Fruit fly (Drosophila melanogaster) whole organism, embryonic: Measurements from ENCODE around the gene yrt.

Experiments
- BEAF-32 ChIP-seq: fragments of 200-800 bp; sonication (Bioruptor generic); optimal IDR thresholded peaks from 3 replicates; lab custom pipeline; 2017; ENCODE audit warnings: missing biosample characterization, missing genetic modification characterization, mild to moderate bottlenecking, moderate library complexity, missing genetic modification reagents
- BtbVII ChIP-seq: fragments of 200-800 bp; sonication (Bioruptor generic); optimal IDR thresholded peaks from 3 replicates; lab custom pipeline; 2017; ENCODE audit warnings: missing biosample characterization, mild to moderate bottlenecking, missing genetic modification characterization
- Bteb2 ChIP-seq: fragments of 200-800 bp; sonication (Bioruptor generic); optimal IDR thresholded peaks from 2 replicates; lab custom pipeline; 2016; ENCODE audit warnings: missing biosample characterization, missing genetic modification characterization
- CG10366 ChIP-seq: fragments of 200-800 bp; sonication (Bioruptor generic); IDR thresholded peaks from 2 replicates; pipeline ENCODE4 v1.3.6; 2022; ENCODE audit warnings: missing biosample characterization, missing genetic modification characterization
- CG10959 ChIP-seq: fragments of 200-800 bp; sonication (Bioruptor generic); IDR thresholded peaks from 2 replicates; pipeline ENCODE4 v1.3.6; 2022; ENCODE audit warnings: missing biosample characterization, missing genetic modification characterization
- CG11093 ChIP-seq: fragments of 200-800 bp; sonication (Bioruptor generic); IDR thresholded peaks from 3 replicates; pipeline ENCODE4 v1.3.6; 2022; ENCODE audit warnings: missing biosample characterization, missing genetic modification characterization
- CG11695 ChIP-seq: fragments of 200-800 bp; sonication (Bioruptor generic); IDR thresholded peaks from 3 replicates; pipeline ENCODE4 v1.3.6; 2022; ENCODE audit warnings: missing biosample characterization, missing genetic modification characterization
- CG11723 ChIP-seq: fragments of 200-800 bp; sonication (Bioruptor generic); optimal IDR thresholded peaks from 2 replicates; lab custom pipeline; 2017; ENCODE audit warnings: missing biosample characterization, mild to moderate bottlenecking, missing genetic modification characterization
- CG17385 ChIP-seq: fragments of 200-800 bp; sonication (Bioruptor generic); optimal IDR thresholded peaks from 3 replicates; lab custom pipeline; 2018; ENCODE audit warnings: missing biosample characterization, mild to moderate bottlenecking, missing genetic modification characterization
- CG17802 ChIP-seq: fragments of 200-800 bp; sonication (Bioruptor generic); optimal IDR thresholded peaks from 2 replicates; lab custom pipeline; 2018; ENCODE audit warnings: missing biosample characterization, mild to moderate bottlenecking, missing genetic modification characterization, moderate library complexity
- CG2129 ChIP-seq: fragments of 200-800 bp; sonication (Bioruptor generic); IDR thresholded peaks from 2 replicates; pipeline ENCODE4 v1.3.6; 2022; ENCODE audit warnings: missing biosample characterization, missing genetic modification characterization; ENCODE audit not compliant: partially characterized antibody
- CG30403 ChIP-seq: fragments of 200-800 bp; sonication (Bioruptor generic); optimal IDR thresholded peaks from 3 replicates; lab custom pipeline; 2016; ENCODE audit warnings: missing biosample characterization, missing genetic modification characterization
- CG31441 ChIP-seq: fragments of 200-800 bp; sonication (Bioruptor generic); IDR thresholded peaks from 2 replicates; pipeline ENCODE4 v1.3.6; 2022; ENCODE audit warnings: missing biosample characterization, missing genetic modification characterization
- CG33557 ChIP-seq: fragments of 200-800 bp; sonication (Bioruptor generic); optimal IDR thresholded peaks from 2 replicates; lab custom pipeline; 2019; ENCODE audit warnings: missing biosample characterization, mild to moderate bottlenecking, missing genetic modification characterization, moderate library complexity
- CG34376 ChIP-seq: fragments of 200-800 bp; sonication (Bioruptor generic); optimal IDR thresholded peaks from 2 replicates; lab custom pipeline; 2018; ENCODE audit warnings: missing biosample characterization, mild to moderate bottlenecking, missing genetic modification characterization
- CG42726 ChIP-seq: fragments of 200-800 bp; sonication (Bioruptor generic); IDR thresholded peaks from 2 replicates; pipeline ENCODE4 v1.3.6; 2022; ENCODE audit warnings: missing biosample characterization, missing genetic modification characterization; ENCODE audit not compliant: partially characterized antibody
- CG4360 ChIP-seq: fragments of 200-800 bp; sonication (Bioruptor generic); IDR thresholded peaks from 2 replicates; pipeline ENCODE4 v1.3.6; 2022; ENCODE audit warnings: missing biosample characterization, missing genetic modification characterization
- CG4854 ChIP-seq: fragments of 200-800 bp; sonication (Bioruptor generic); optimal IDR thresholded peaks from 2 replicates; lab custom pipeline; 2016; ENCODE audit warnings: missing biosample characterization, missing genetic modification characterization, inconsistent platforms
- CG5953 ChIP-seq: fragments of 200-800 bp; sonication (Bioruptor generic); IDR thresholded peaks from 2 replicates; pipeline ENCODE4 v1.3.6; 2022; ENCODE audit warnings: missing biosample characterization, missing genetic modification characterization
- CG8089 ChIP-seq: fragments of 200-800 bp; sonication (Bioruptor generic); optimal IDR thresholded peaks from 3 replicates; lab custom pipeline; 2016; ENCODE audit warnings: missing biosample characterization, missing genetic modification characterization
- CG9609 ChIP-seq: fragments of 200-800 bp; sonication (Bioruptor generic); optimal IDR thresholded peaks from 3 replicates; lab custom pipeline; 2016; ENCODE audit warnings: missing biosample characterization, missing genetic modification characterization
- CTCF ChIP-seq: fragments of 200-800 bp; sonication (Bioruptor generic); optimal IDR thresholded peaks from 2 replicates; lab custom pipeline; 2017; ENCODE audit warnings: missing biosample characterization, mild to moderate bottlenecking, missing genetic modification characterization, moderate library complexity
- D ChIP-seq, 2 experiments: fragments of 200-800 bp in 1 of 2; fragments of >200 bp in 1 of 2; sonication (Bioruptor generic) in 1 of 2; optimal IDR thresholded peaks; 2 replicates in 1 of 2; 3 replicates in 1 of 2; lab custom pipeline; 2017; ENCODE audit warnings: mild to moderate bottlenecking in 1 of 2, missing biosample characterization in 1 of 2, missing genetic modification characterization in 1 of 2, missing genetic modification reagents in 1 of 2
- D19A ChIP-seq: fragments of 200-800 bp; optimal IDR thresholded peaks from 3 replicates; lab custom pipeline; 2019; ENCODE audit warnings: missing biosample characterization, mild to moderate bottlenecking, missing genetic modification characterization, moderate library complexity
- Dip3 ChIP-seq: fragments of 200-800 bp; sonication (Bioruptor generic); optimal IDR thresholded peaks from 3 replicates; lab custom pipeline; 2016; ENCODE audit warnings: missing biosample characterization, missing genetic modification characterization
- H2.0 ChIP-seq: fragments of 200-800 bp; sonication (Bioruptor generic); IDR thresholded peaks from 2 replicates; pipeline ENCODE4 v1.3.6; 2022; ENCODE audit warnings: missing biosample characterization, missing genetic modification characterization
- Hmx ChIP-seq: fragments of 200-800 bp; sonication (Bioruptor generic); optimal IDR thresholded peaks from 2 replicates; lab custom pipeline; 2016; ENCODE audit warnings: missing biosample characterization, missing genetic modification characterization
- MESR4 ChIP-seq: fragments of 200-800 bp; sonication (Bioruptor generic); optimal IDR thresholded peaks from 2 replicates; lab custom pipeline; 2018; ENCODE audit warnings: missing biosample characterization, mild to moderate bottlenecking, missing genetic modification characterization, moderate library complexity
- MTF-1 ChIP-seq: fragments of 200-800 bp; sonication (Bioruptor generic); optimal IDR thresholded peaks from 2 replicates; lab custom pipeline; 2018; ENCODE audit warnings: missing biosample characterization, mild to moderate bottlenecking, missing genetic modification characterization, borderline replicate concordance
- Oli ChIP-seq: fragments of 200-800 bp; sonication (Bioruptor generic); optimal IDR thresholded peaks from 2 replicates; lab custom pipeline; 2018; ENCODE audit warnings: missing biosample characterization, mild to moderate bottlenecking, missing genetic modification characterization, moderate library complexity
- ab ChIP-seq: fragments of 200-800 bp; sonication (Bioruptor generic); optimal IDR thresholded peaks from 2 replicates; lab custom pipeline; 2016; ENCODE audit warnings: missing biosample characterization, missing genetic modification characterization
- br ChIP-seq: fragments of >200 bp; optimal IDR thresholded peaks from 2 replicates; lab custom pipeline; 2017
- cad ChIP-seq: fragments of >200 bp; optimal IDR thresholded peaks from 2 replicates; lab custom pipeline; 2017; ENCODE audit warnings: missing biosample characterization, missing genetic modification characterization
- caup ChIP-seq: fragments of 200-800 bp; sonication (Bioruptor generic); optimal IDR thresholded peaks from 3 replicates; lab custom pipeline; 2017; ENCODE audit warnings: missing biosample characterization, mild to moderate bottlenecking, missing genetic modification characterization, moderate library complexity; ENCODE audit not compliant: severe bottlenecking
- da ChIP-seq: fragments of 200-800 bp; sonication (Bioruptor generic); optimal IDR thresholded peaks from 2 replicates; lab custom pipeline; 2016; ENCODE audit warnings: missing biosample characterization, missing genetic modification characterization
- dpn ChIP-seq, 2 experiments: fragments of 200-800 bp; sonication (Bioruptor generic); optimal IDR thresholded peaks; 3 replicates each; lab custom pipeline; 2016; ENCODE audit warnings: missing biosample characterization in 2 of 2, missing genetic modification characterization in 2 of 2
- ems ChIP-seq: fragments of 200-800 bp; sonication (Bioruptor generic); optimal IDR thresholded peaks from 3 replicates; lab custom pipeline; 2016; ENCODE audit warnings: missing biosample characterization, missing genetic modification characterization
- fd96Cb ChIP-seq: fragments of 200-800 bp; sonication (Bioruptor generic); optimal IDR thresholded peaks from 2 replicates; lab custom pipeline; 2018; ENCODE audit warnings: missing biosample characterization, mild to moderate bottlenecking, missing genetic modification characterization, moderate library complexity
- hkb ChIP-seq, 2 experiments: fragments of 200-800 bp in 1 of 2; fragments of >200 bp in 1 of 2; sonication (Bioruptor generic) in 1 of 2; IDR thresholded peaks in 1 of 2; optimal IDR thresholded peaks in 1 of 2; 2 replicates each; pipeline versions ENCODE4 v1.3.6 to Lab custom; 2017 to 2022; ENCODE audit warnings: missing biosample characterization in 1 of 2, missing genetic modification characterization in 1 of 2
- knrl ChIP-seq: fragments of 200-800 bp; sonication (Bioruptor generic); IDR thresholded peaks from 3 replicates; pipeline ENCODE4 v1.3.6; 2022; ENCODE audit warnings: missing biosample characterization, missing genetic modification characterization; ENCODE audit not compliant: partially characterized antibody
- lov ChIP-seq, 2 experiments: fragments of 200-800 bp in 1 of 2; fragments of >200 bp in 1 of 2; sonication (Bioruptor generic) in 1 of 2; IDR thresholded peaks in 1 of 2; optimal IDR thresholded peaks in 1 of 2; 2 replicates in 1 of 2; 3 replicates in 1 of 2; pipeline versions ENCODE4 v1.3.6 to Lab custom; 2017 to 2022; ENCODE audit warnings: missing biosample characterization in 1 of 2, missing genetic modification characterization in 1 of 2
- mld ChIP-seq: fragments of 200-800 bp; sonication (Bioruptor generic); IDR thresholded peaks from 3 replicates; pipeline ENCODE4 v1.3.6; 2022; ENCODE audit warnings: missing biosample characterization, missing genetic modification characterization; ENCODE audit not compliant: partially characterized antibody
- pho ChIP-seq: fragments of 200-800 bp; sonication (Bioruptor generic); optimal IDR thresholded peaks from 2 replicates; lab custom pipeline; 2016; ENCODE audit warnings: missing biosample characterization, missing genetic modification characterization
- repo ChIP-seq: fragments of 200-800 bp; sonication (Bioruptor generic); optimal IDR thresholded peaks from 2 replicates; lab custom pipeline; 2016; ENCODE audit warnings: missing biosample characterization, missing genetic modification characterization
- ro ChIP-seq: fragments of 200-800 bp; sonication (Bioruptor generic); IDR thresholded peaks from 2 replicates; pipeline ENCODE4 v1.3.6; 2022; ENCODE audit warnings: missing biosample characterization, missing genetic modification characterization
- slou ChIP-seq: fragments of 200-800 bp; sonication (Bioruptor generic); optimal IDR thresholded peaks from 3 replicates; lab custom pipeline; 2016; ENCODE audit warnings: missing biosample characterization, missing genetic modification characterization
- sna ChIP-seq: fragments of 200-800 bp; sonication (Bioruptor generic); IDR thresholded peaks from 2 replicates; pipeline ENCODE4 v1.3.6; 2022; ENCODE audit warnings: missing biosample characterization, missing genetic modification characterization; ENCODE audit not compliant: partially characterized antibody
- tll ChIP-seq, 2 experiments: fragments of 200-800 bp in 1 of 2; fragments of >200 bp in 1 of 2; sonication (Bioruptor generic) in 1 of 2; optimal IDR thresholded peaks; 2 replicates each; lab custom pipeline; 2017 to 2019; ENCODE audit warnings: missing biosample characterization in 2 of 2, missing genetic modification characterization in 2 of 2, mild to moderate bottlenecking in 1 of 2, moderate library complexity in 1 of 2
- unc-4 ChIP-seq: fragments of 200-800 bp; sonication (Bioruptor generic); IDR thresholded peaks from 2 replicates; pipeline ENCODE4 v1.3.6; 2022; ENCODE audit warnings: missing biosample characterization, missing genetic modification characterization; ENCODE audit not compliant: partially characterized antibody

The yrt gene

DNA sequence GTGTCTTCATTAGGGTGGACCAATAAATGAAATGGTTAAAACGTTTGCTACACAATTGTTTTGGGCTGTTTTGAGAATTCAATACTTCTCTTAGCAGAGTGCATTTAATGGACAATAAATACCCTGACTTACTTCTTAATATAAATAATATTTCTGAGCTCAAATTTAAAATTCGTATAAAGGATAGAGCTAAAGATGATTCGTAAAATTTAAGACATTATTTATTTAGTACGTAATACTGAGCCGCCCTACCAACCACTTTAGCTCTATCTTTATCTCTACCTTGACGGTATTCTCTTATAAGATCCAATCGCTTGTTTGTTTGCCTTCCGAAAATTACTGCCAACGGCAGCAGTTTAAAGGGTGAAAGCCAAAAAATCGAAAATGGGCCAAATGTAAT lies 1.2 kb downstream of the yrt start (continued):
- TF ChIP-seq Dip3 (peak; percentile 13), repo (GFP tag; lab: Kevin White, UChicago) (no peak), br (no peak), CG8089 (peak; percentile 49), CG30403 (GFP tag; lab: Kevin White, UChicago) (peak; percentile 82), CG4854 (GFP tag; lab: Kevin White, UChicago) (no peak), CG11695 (GFP tag; lab: Robert Waterston, UW) (peak; percentile 86), D (optimal IDR thresholded peaks at IDR 0.05; lab: Kevin White, UChicago) (no peak), D (GFP tag; optimal IDR thresholded peaks at IDR 0.05; lab: Kevin White, UChicago) (peak; percentile 37), sna (no peak), Hmx (GFP tag; lab: Kevin White, UChicago) (no peak), fd96Cb (tag; lab: Kevin White, UChicago) (peak; percentile 53), BEAF-32 (no peak), Bteb2 (GFP tag; lab: Kevin White, UChicago) (peak; percentile 73), CG11093 (GFP tag; lab: Robert Waterston, UW) (no peak), CG34376 (GFP tag; lab: Kevin White, UChicago) (peak; percentile 12), CG17385 (GFP tag; lab: Kevin White, UChicago) (peak; percentile 85), mld (GFP tag; lab: Robert Waterston, UW) (no peak), CG31441 (peak; percentile 74), lov (optimal IDR thresholded peaks at IDR 0.05; lab: Kevin White, UChicago) (no peak), lov (GFP tag; IDR thresholded peaks at IDR 0.05; lab: Robert Waterston, UW) (no peak), dpn (GFP tag; optimal IDR thresholded peaks at IDR 0.05; lab: Kevin White, UChicago) (peak; percentile 47 to 86), CG10366 (GFP tag; lab: Robert Waterston, UW) (peak; percentile 77), hkb (optimal IDR thresholded peaks at IDR 0.05; lab: Kevin White, UChicago) (no peak), hkb (GFP tag; IDR thresholded peaks at IDR 0.05; lab: Robert Waterston, UW) (peak; percentile 88), D19A (tag; lab: Kevin White, UChicago) (peak; percentile 78), da (GFP tag; lab: Kevin White, UChicago) (no peak), ro (no peak), ab (no peak), knrl (no peak), H2.0 (GFP tag; lab: Robert Waterston, UW) (peak; percentile 83), CG42726 (GFP tag; lab: Robert Waterston, UW) (no peak), CG10959 (GFP tag; lab: Robert Waterston, UW) (no peak), CG5953 (GFP tag; lab: Robert Waterston, UW) (peak; percentile 30; the same call in 1 of the 2 replicates), CG17802 (tag; lab: Kevin White, UChicago) (peak; percentile 16), Oli (tag; lab: Kevin White, UChicago) (peak; percentile 91), slou (GFP tag; lab: Kevin White, UChicago) (peak; percentile 13), unc-4 (GFP tag; lab: Robert Waterston, UW) (no peak), CG9609 (GFP tag; lab: Kevin White, UChicago) (peak; percentile 31), caup (GFP tag; lab: Kevin White, UChicago) (peak; percentile 70), CG2129 (GFP tag; lab: Robert Waterston, UW) (no peak), ems (GFP tag; lab: Kevin White, UChicago) (no peak), BtbVII (peak; percentile 60), CTCF (GFP tag; lab: Kevin White, UChicago) (peak; percentile 7), CG11723 (GFP tag; lab: Kevin White, UChicago) (peak; percentile 78), CG4360 (no peak), pho (GFP tag; lab: Kevin White, UChicago) (peak; percentile 57), CG33557 (GFP tag; lab: Kevin White, UChicago) (peak; percentile 91), tll (GFP tag; optimal IDR thresholded peaks at IDR 0.05; lab: Kevin White, UChicago) (no peak), MTF-1 (GFP tag; lab: Kevin White, UChicago) (peak; percentile 47), MESR4 (GFP tag; lab: Kevin White, UChicago) (peak; percentile 19), cad (GFP tag; lab: Kevin White, UChicago) (no peak)
- TF ChIP-seq, all 482 proteins: peak for 319
